Worm (Caenorhabditis elegans) whole organism, early embryonic: ENCODE data around the gene sre-55.

Experiments
- B0310.2 ChIP-seq: sonication (generic microtip); optimal IDR thresholded peaks from 2 replicates; lab custom pipeline; 2016; ENCODE audit warnings: mild to moderate bottlenecking, missing genetic modification characterization, missing compliant biosample characterization
- F13C5.2 ChIP-seq: sonication (generic microtip); optimal IDR thresholded peaks from 2 replicates; lab custom pipeline; 2017; ENCODE audit warnings: mild to moderate bottlenecking, missing genetic modification characterization, inconsistent platforms, missing compliant biosample characterization
- aly-1 ChIP-seq: sonication (generic microtip); optimal IDR thresholded peaks from 2 replicates; lab custom pipeline; 2016; ENCODE audit warnings: missing genetic modification characterization, missing compliant biosample characterization
- ama-1 ChIP-seq: fragments of 150-350 bp; optimal IDR thresholded peaks from 2 replicates; lab custom pipeline; 2014
- ceh-13 ChIP-seq: fragments of 200-800 bp; sonication (Bioruptor generic); optimal IDR thresholded peaks from 2 replicates; lab custom pipeline; 2018; ENCODE audit warnings: mild to moderate bottlenecking, missing genetic modification characterization, missing compliant biosample characterization
- ceh-36 ChIP-seq: sonication (generic microtip); optimal IDR thresholded peaks from 2 replicates; lab custom pipeline; 2016; ENCODE audit warnings: missing genetic modification characterization, inconsistent platforms, missing compliant biosample characterization
- ets-7 ChIP-seq: sonication (generic microtip); optimal IDR thresholded peaks from 2 replicates; lab custom pipeline; 2016; ENCODE audit warnings: missing genotype, missing genetic modification characterization, missing compliant biosample characterization
- flt-1 ChIP-seq: fragments of 200-800 bp; sonication (Bioruptor generic); IDR thresholded peaks from 2 replicates; pipeline ENCODE4 v1.3.6; 2022; ENCODE audit warnings: missing genetic modification characterization, missing compliant biosample characterization
- hmbx-1 ChIP-seq: sonication (generic microtip); optimal IDR thresholded peaks from 2 replicates; lab custom pipeline; 2016; ENCODE audit warnings: mild to moderate bottlenecking, missing genetic modification characterization, missing compliant biosample characterization
- hmg-4 ChIP-seq: fragments of 200-800 bp; sonication (Bioruptor generic); optimal IDR thresholded peaks from 2 replicates; lab custom pipeline; 2018; ENCODE audit warnings: mild to moderate bottlenecking, missing genetic modification characterization, missing compliant biosample characterization
- hnd-1 ChIP-seq: sonication (generic microtip); optimal IDR thresholded peaks from 2 replicates; lab custom pipeline; 2016; ENCODE audit warnings: missing genetic modification characterization, missing compliant biosample characterization
- pes-1 ChIP-seq: fragments of 200-800 bp; sonication (Bioruptor generic); IDR thresholded peaks from 2 replicates; pipeline ENCODE4 v1.3.6; 2022; ENCODE audit warnings: missing genetic modification reagents, missing genetic modification characterization, missing compliant biosample characterization
- scrt-1 ChIP-seq: fragments of 200-800 bp; sonication (Bioruptor generic); IDR thresholded peaks from 2 replicates; pipeline ENCODE4 v1.3.6; 2022; ENCODE audit warnings: missing genetic modification characterization, missing compliant biosample characterization
- sea-1 ChIP-seq: fragments of 200-800 bp; sonication (Bioruptor generic); conservative IDR thresholded peaks from 2 replicates; pipeline ENCODE4 v1.3.6; 2022; ENCODE audit warnings: missing genetic modification characterization, missing compliant biosample characterization
- tbx-11 ChIP-seq: fragments of 200-800 bp; sonication (Bioruptor generic); IDR thresholded peaks from 2 replicates; pipeline ENCODE4 v1.3.6; 2022; ENCODE audit warnings: missing genetic modification characterization, missing compliant biosample characterization
- tbx-37 ChIP-seq: fragments of 200-800 bp; sonication (Bioruptor generic); conservative IDR thresholded peaks from 2 replicates; pipeline ENCODE4 v1.3.6; 2022; ENCODE audit warnings: missing genetic modification reagents, missing genetic modification characterization, missing compliant biosample characterization
- tra-4 ChIP-seq: sonication (generic microtip); optimal IDR thresholded peaks from 2 replicates; lab custom pipeline; 2017; ENCODE audit warnings: missing genetic modification characterization, missing compliant biosample characterization

sre-55 gene

ce11 chrII:12328994-12329393 lies at the start of gene sre-55:
TSS of gene sre-55 (plus strand) at chrII:12329294.
- TF ChIP-seq hnd-1 (tag; lab: Kevin White, UChicago) (no peak), F13C5.2 (tag; lab: Kevin White, UChicago) (no peak), aly-1 (tag; lab: Kevin White, UChicago) (no peak), hmbx-1 (tag; lab: Kevin White, UChicago) (no peak)

ce11 chrII:12280360-12280759 lies 48.7 kb upstream of the sre-55 start, which contains the start of gene ife-5:
TSS of gene ife-5 (plus strand) at chrII:12280660.
- TF ChIP-seq F13C5.2 (tag; lab: Kevin White, UChicago) (no peak), scrt-1 (GFP tag; lab: Robert Waterston, UW) (no peak), tbx-11 (GFP tag; lab: Robert Waterston, UW) (no peak), ceh-13 (GFP tag; lab: Kevin White, UChicago) (no peak), ama-1 (lab: Kevin White, UChicago) (no peak), B0310.2 (tag; lab: Kevin White, UChicago) (no peak), ets-7 (no peak), ceh-36 (tag; lab: Kevin White, UChicago) (no peak), pes-1 (no peak), aly-1 (tag; lab: Kevin White, UChicago) (no peak), tbx-37 (GFP tag; lab: Robert Waterston, UW) (no peak), hnd-1 (tag; lab: Kevin White, UChicago) (no peak), hmbx-1 (tag; lab: Kevin White, UChicago) (no peak), tra-4 (no peak), hmg-4 (GFP tag; lab: Kevin White, UChicago) (no peak), sea-1 (no peak), flt-1 (no peak)

- TF ChIP-seq tbx-37 (GFP tag; lab: Robert Waterston, UW) (no peak), hnd-1 (tag; lab: Kevin White, UChicago) (no peak), scrt-1 (GFP tag; lab: Robert Waterston, UW) (no peak), ceh-13 (GFP tag; lab: Kevin White, UChicago) (no peak), tra-4 (no peak), ceh-36 (tag; lab: Kevin White, UChicago) (no peak), hmg-4 (GFP tag; lab: Kevin White, UChicago) (no peak), hmbx-1 (tag; lab: Kevin White, UChicago) (no peak), ets-7 (no peak), pes-1 (no peak), tbx-11 (GFP tag; lab: Robert Waterston, UW) (no peak), F13C5.2 (tag; lab: Kevin White, UChicago) (no peak), flt-1 (no peak), sea-1 (no peak), B0310.2 (tag; lab: Kevin White, UChicago) (no peak), ama-1 (lab: Kevin White, UChicago) (no peak), aly-1 (tag; lab: Kevin White, UChicago) (no peak)
These were observed 45.0 kb upstream of the sre-55 start for ce11 chrII:12284045-12284444.

- TF ChIP-seq ceh-36 (tag; lab: Kevin White, UChicago) (no peak), hmbx-1 (tag; lab: Kevin White, UChicago) (no peak), B0310.2 (tag; lab: Kevin White, UChicago) (no peak), sea-1 (no peak), pes-1 (no peak), flt-1 (no peak), hmg-4 (GFP tag; lab: Kevin White, UChicago) (no peak), scrt-1 (GFP tag; lab: Robert Waterston, UW) (no peak), ceh-13 (GFP tag; lab: Kevin White, UChicago) (no peak), hnd-1 (tag; lab: Kevin White, UChicago) (no peak), tbx-11 (GFP tag; lab: Robert Waterston, UW) (no peak), tra-4 (no peak), ets-7 (no peak)
These were observed 40.0 kb upstream of the sre-55 start, which contains the start of gene Y57A10A.31 for ce11 chrII:12289085-12289484. TSS of gene Y57A10A.31 (plus strand) at chrII:12289385.

- TF ChIP-seq ceh-36 (tag; lab: Kevin White, UChicago) (no peak), ama-1 (lab: Kevin White, UChicago) (no peak), tra-4 (no peak), hnd-1 (tag; lab: Kevin White, UChicago) (no peak), scrt-1 (GFP tag; lab: Robert Waterston, UW) (no peak)
These were observed 32.5 kb upstream of the sre-55 start for ce11 chrII:12296591-12296990.

- no peak for TF ChIP-seq ceh-36 (tag; lab: Kevin White, UChicago)
- TF ChIP-seq scrt-1 (GFP tag; lab: Robert Waterston, UW), result no peak
- TF ChIP-seq tbx-37 (GFP tag; lab: Robert Waterston, UW), result no peak
- no peak for TF ChIP-seq sea-1
These were observed 28.4 kb upstream of the sre-55 start for ce11 chrII:12300680-12301079.

- no peak for TF ChIP-seq scrt-1 (GFP tag; lab: Robert Waterston, UW)
- TF ChIP-seq aly-1 (tag; lab: Kevin White, UChicago), result no peak
- no peak for TF ChIP-seq F13C5.2 (tag; lab: Kevin White, UChicago)
- TF ChIP-seq ets-7, result no peak
- TF ChIP-seq hmbx-1 (tag; lab: Kevin White, UChicago), result no peak
- TF ChIP-seq ama-1 (lab: Kevin White, UChicago), result no peak
- no peak for TF ChIP-seq ceh-13 (GFP tag; lab: Kevin White, UChicago)
- no peak for TF ChIP-seq ceh-36 (tag; lab: Kevin White, UChicago)
- TF ChIP-seq flt-1, result no peak
- TF ChIP-seq tra-4, result no peak
- TF ChIP-seq hmg-4 (GFP tag; lab: Kevin White, UChicago), result no peak
- no peak for TF ChIP-seq tbx-37 (GFP tag; lab: Robert Waterston, UW)
- no peak for TF ChIP-seq hnd-1 (tag; lab: Kevin White, UChicago)
- no peak for TF ChIP-seq B0310.2 (tag; lab: Kevin White, UChicago)
- TF ChIP-seq sea-1, result no peak
- TF ChIP-seq pes-1, result no peak
- TF ChIP-seq tbx-11 (GFP tag; lab: Robert Waterston, UW), result no peak
These were observed 27.9 kb upstream of the sre-55 start for ce11 chrII:12301233-12301632.
